Worm (Caenorhabditis elegans) whole organism, L3 larva: ENCODE results near the gene lmp-1.
A peak's percentile ranks its signal among the peaks of the same experiment; 100 is the strongest.

ENCODE experiments used
- R02D3.7 ChIP-seq: fragments of 150-350 bp; optimal IDR thresholded peaks from 2 replicates; lab custom pipeline; 2014; ENCODE audit warnings: missing biosample characterization, missing genetic modification characterization
- aly-2 ChIP-seq: fragments of 150-350 bp; optimal IDR thresholded peaks from 2 replicates; lab custom pipeline; 2014; ENCODE audit warnings: missing biosample characterization, missing genetic modification characterization
- ama-1 ChIP-seq: fragments of 150-350 bp; optimal IDR thresholded peaks from 2 replicates; lab custom pipeline; 2018
- ceh-16 ChIP-seq: sonication (generic microtip); optimal IDR thresholded peaks from 2 replicates; lab custom pipeline; 2017; ENCODE audit warnings: missing biosample characterization, missing genetic modification characterization
- ceh-28 ChIP-seq: fragments of 150-350 bp; optimal IDR thresholded peaks from 2 replicates; lab custom pipeline; 2014; ENCODE audit warnings: missing biosample characterization, missing genetic modification reagents, missing genetic modification characterization
- ceh-82 ChIP-seq: fragments of 150-350 bp; optimal IDR thresholded peaks from 2 replicates; lab custom pipeline; 2014; ENCODE audit warnings: missing biosample characterization, missing genetic modification characterization
- ceh-9 ChIP-seq: sonication (generic microtip); optimal IDR thresholded peaks from 2 replicates; lab custom pipeline; 2018; ENCODE audit warnings: missing biosample characterization, missing genetic modification characterization
- daf-12 ChIP-seq: fragments of 150-350 bp; optimal IDR thresholded peaks from 2 replicates; lab custom pipeline; 2014; ENCODE audit warnings: missing biosample characterization, missing genetic modification reagents, missing genetic modification characterization
- egl-5 ChIP-seq: fragments of 150-350 bp; optimal IDR thresholded peaks from 2 replicates; lab custom pipeline; 2017; ENCODE audit warnings: missing biosample characterization, missing genetic modification reagents, missing genetic modification characterization, inconsistent platforms
- elt-1 ChIP-seq: fragments of 150-350 bp; optimal IDR thresholded peaks from 2 replicates; lab custom pipeline; 2014; ENCODE audit warnings: missing biosample characterization, missing genetic modification characterization
- elt-2 ChIP-seq: sonication (generic microtip); optimal IDR thresholded peaks from 2 replicates; lab custom pipeline; 2016; ENCODE audit warnings: missing genetic modification reagents, mild to moderate bottlenecking, missing genetic modification characterization, missing compliant biosample characterization
- elt-3 ChIP-seq, 3 experiments: fragments of 150-350 bp in 1 of 3; sonication (generic microtip) in 2 of 3; optimal IDR thresholded peaks; 2 replicates in 2 of 3; 4 replicates in 1 of 3; lab custom pipeline; 2014 to 2017; ENCODE audit warnings: missing biosample characterization in 3 of 3, missing genetic modification characterization in 3 of 3
- fkh-10 ChIP-seq: sonication (generic microtip); optimal IDR thresholded peaks from 2 replicates; lab custom pipeline; 2017; ENCODE audit warnings: missing biosample characterization, missing genetic modification reagents, missing genetic modification characterization
- fkh-2 ChIP-seq: fragments of 150-350 bp; optimal IDR thresholded peaks from 2 replicates; lab custom pipeline; 2014; ENCODE audit warnings: missing biosample characterization, missing genetic modification reagents, missing genetic modification characterization
- hmg-11 ChIP-seq: sonication (generic microtip); optimal IDR thresholded peaks from 2 replicates; lab custom pipeline; 2016; ENCODE audit warnings: missing genetic modification characterization, missing compliant biosample characterization
- jun-1 ChIP-seq: fragments of 150-350 bp; optimal IDR thresholded peaks from 2 replicates; lab custom pipeline; 2014; ENCODE audit warnings: missing biosample characterization, missing genetic modification reagents, missing genetic modification characterization
- lsy-12 ChIP-seq: sonication (generic microtip); optimal IDR thresholded peaks from 2 replicates; lab custom pipeline; 2016; ENCODE audit warnings: mild to moderate bottlenecking, missing genetic modification characterization, missing compliant biosample characterization
- mdl-1 ChIP-seq: fragments of 150-350 bp; optimal IDR thresholded peaks from 2 replicates; lab custom pipeline; 2014; ENCODE audit warnings: missing biosample characterization, missing genetic modification characterization
- mml-1 ChIP-seq: fragments of 150-350 bp; sonication (generic microtip); optimal IDR thresholded peaks from 3 replicates; lab custom pipeline; 2014; ENCODE audit warnings: missing biosample characterization, missing genetic modification characterization
- nfya-1 ChIP-seq: sonication (generic microtip); optimal IDR thresholded peaks from 2 replicates; lab custom pipeline; 2017; ENCODE audit warnings: missing genetic modification characterization, mild to moderate bottlenecking, missing compliant biosample characterization, antibody characterized with exemption, moderate library complexity; ENCODE audit not compliant: insufficient read depth
- nhr-11 ChIP-seq: fragments of 150-350 bp; optimal IDR thresholded peaks from 2 replicates; lab custom pipeline; 2014; ENCODE audit warnings: missing biosample characterization, missing genetic modification characterization
- nhr-12 ChIP-seq: fragments of 150-350 bp; optimal IDR thresholded peaks from 2 replicates; lab custom pipeline; 2014; ENCODE audit warnings: missing biosample characterization, missing genetic modification characterization
- nhr-23 ChIP-seq: fragments of 150-350 bp; optimal IDR thresholded peaks from 2 replicates; lab custom pipeline; 2014; ENCODE audit warnings: missing biosample characterization, missing genetic modification reagents, missing genetic modification characterization
- nhr-237 ChIP-seq: fragments of 150-350 bp; optimal IDR thresholded peaks from 2 replicates; lab custom pipeline; 2014; ENCODE audit warnings: missing biosample characterization, missing genetic modification characterization
- nhr-25 ChIP-seq: sonication (generic microtip); optimal IDR thresholded peaks from 2 replicates; lab custom pipeline; 2017; ENCODE audit warnings: missing biosample characterization, missing genetic modification characterization
- nhr-28 ChIP-seq: fragments of 150-350 bp; optimal IDR thresholded peaks from 2 replicates; lab custom pipeline; 2014; ENCODE audit warnings: missing biosample characterization, missing genetic modification characterization
- nhr-43 ChIP-seq: sonication (generic microtip); optimal IDR thresholded peaks from 2 replicates; lab custom pipeline; 2016; ENCODE audit warnings: mild to moderate bottlenecking, missing genetic modification characterization, missing compliant biosample characterization; ENCODE audit not compliant: poor library complexity, severe bottlenecking
- nhr-67 ChIP-seq: fragments of 150-350 bp; optimal IDR thresholded peaks from 2 replicates; lab custom pipeline; 2014; ENCODE audit warnings: missing biosample characterization, missing genetic modification characterization
- nhr-76 ChIP-seq: fragments of 150-350 bp; sonication (generic microtip); optimal IDR thresholded peaks from 5 replicates; lab custom pipeline; 2014; ENCODE audit warnings: missing biosample characterization, missing genetic modification characterization
- nhr-77 ChIP-seq: fragments of 150-350 bp; optimal IDR thresholded peaks from 2 replicates; lab custom pipeline; 2014; ENCODE audit warnings: missing biosample characterization, missing genetic modification characterization
- pha-4 ChIP-seq: fragments of 150-350 bp; optimal IDR thresholded peaks from 2 replicates; lab custom pipeline; 2014; ENCODE audit warnings: missing biosample characterization, missing genetic modification reagents, missing genetic modification characterization
- pqm-1 ChIP-seq: fragments of 150-350 bp; optimal IDR thresholded peaks from 2 replicates; lab custom pipeline; 2017; ENCODE audit warnings: missing biosample characterization, missing genetic modification characterization, inconsistent platforms
- sea-2 ChIP-seq: fragments of 150-350 bp; sonication (generic microtip); optimal IDR thresholded peaks from 4 replicates; lab custom pipeline; 2014; ENCODE audit warnings: missing biosample characterization, missing genetic modification reagents, missing genetic modification characterization
- skn-1 ChIP-seq: fragments of 150-350 bp; optimal IDR thresholded peaks from 2 replicates; lab custom pipeline; 2014; ENCODE audit warnings: missing biosample characterization, missing genetic modification characterization
- tbx-2 ChIP-seq: sonication (generic microtip); optimal IDR thresholded peaks from 2 replicates; lab custom pipeline; 2016; ENCODE audit warnings: mild to moderate bottlenecking, missing genetic modification characterization, missing compliant biosample characterization
- zag-1 ChIP-seq: fragments of 150-350 bp; optimal IDR thresholded peaks from 2 replicates; lab custom pipeline; 2014; ENCODE audit warnings: missing biosample characterization, missing genetic modification characterization
- ztf-11 ChIP-seq: fragments of 150-350 bp; optimal IDR thresholded peaks from 2 replicates; lab custom pipeline; 2014; ENCODE audit warnings: missing biosample characterization, missing genetic modification characterization
- ztf-4 ChIP-seq: fragments of 150-350 bp; optimal IDR thresholded peaks from 2 replicates; lab custom pipeline; 2014; ENCODE audit warnings: missing biosample characterization, missing genetic modification characterization

lmp-1 gene

DNA sequence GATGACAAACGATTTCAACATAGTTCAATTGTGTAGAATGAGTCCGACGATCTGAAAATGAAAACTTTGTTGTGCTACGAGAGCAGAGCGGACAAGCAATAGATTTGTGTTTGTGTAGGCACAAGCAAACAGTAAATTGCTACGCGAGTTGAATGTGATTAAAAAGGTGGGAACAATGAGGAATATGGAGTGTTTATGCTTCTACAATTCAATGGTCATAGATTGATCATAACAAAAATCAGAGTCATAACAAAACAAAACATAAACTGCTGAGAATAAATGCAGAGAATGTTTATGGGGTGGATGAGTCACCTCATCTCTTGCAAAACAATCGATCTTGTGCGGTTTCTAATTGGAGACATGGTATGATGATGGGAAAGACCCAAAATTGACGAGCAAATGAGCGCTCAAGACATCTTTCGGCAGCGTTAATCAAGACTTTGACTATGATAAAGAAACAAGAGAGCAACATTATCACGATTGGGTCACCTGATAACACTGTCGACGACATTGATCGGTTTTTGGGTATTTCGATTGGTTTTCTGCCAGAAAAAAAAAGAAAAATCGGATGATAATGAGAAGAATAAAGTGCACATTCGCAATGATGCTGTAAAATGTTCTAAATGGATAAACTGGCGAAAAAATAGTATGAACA is at the start of gene lmp-1:
lmp-1 (minus strand) TSS at position 51 of the 655 bp plus-strand sequence.
- peak; percentile 66 for TF ChIP-seq pqm-1 (tag; lab: Kevin White, UChicago)
- TF ChIP-seq nhr-76 = no peak
- TF ChIP-seq elt-2 (tag; lab: Kevin White, UChicago) = peak; percentile 76

DNA sequence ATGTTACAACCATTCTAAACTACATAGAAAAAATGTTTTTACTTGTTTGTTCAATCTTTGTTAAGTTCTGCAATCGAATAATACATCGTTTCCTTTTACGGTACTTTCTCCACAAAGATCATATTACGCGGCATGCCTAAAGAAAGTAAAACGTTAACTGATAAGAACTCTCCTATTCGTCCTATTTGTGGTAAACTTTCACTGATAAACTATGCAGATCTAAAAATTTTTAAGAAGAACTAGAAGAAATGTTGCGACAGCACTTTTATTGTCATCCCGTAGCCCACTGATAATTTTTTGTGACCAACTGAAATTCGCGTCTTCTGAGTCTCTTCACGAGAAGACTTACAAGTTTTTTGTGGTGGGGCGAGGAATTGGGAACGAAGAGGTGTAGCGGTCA is 49.7 kb upstream of the lmp-1 start:
- TF ChIP-seq pqm-1 (tag; lab: Kevin White, UChicago) (peak; percentile 97), elt-2 (tag; lab: Kevin White, UChicago) (peak; percentile 95), mdl-1 (tag; lab: Kevin White, UChicago) (no peak), hmg-11 (tag; lab: Kevin White, UChicago) (no peak), skn-1 (tag; lab: Kevin White, UChicago) (peak; percentile 36), aly-2 (tag; lab: Kevin White, UChicago) (no peak), ceh-82 (tag; lab: Kevin White, UChicago) (no peak), ama-1 (lab: Kevin White, UChicago) (no peak), ceh-28 (tag; lab: Kevin White, UChicago) (no peak), nhr-12 (tag; lab: Kevin White, UChicago) (no peak)

DNA sequence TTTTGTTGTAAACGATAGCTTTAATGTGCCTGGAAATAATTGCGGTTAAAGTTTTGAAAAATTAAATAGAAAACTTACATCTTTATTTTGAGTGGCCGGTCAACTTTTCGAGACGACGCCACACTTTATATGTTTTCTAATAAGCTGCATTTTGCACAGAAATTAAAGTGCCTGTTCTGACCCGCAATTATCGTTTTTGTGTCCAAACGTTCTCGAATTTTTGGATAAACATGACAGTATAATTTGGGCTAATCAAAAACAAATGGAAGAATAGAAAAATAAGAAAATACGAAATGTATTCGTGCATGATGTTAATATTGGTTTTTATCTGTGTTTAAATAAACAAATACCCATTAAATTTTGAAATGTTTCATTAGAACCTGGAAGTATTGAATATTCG is 43.2 kb upstream of the lmp-1 start, which contains the start of gene K10C2.12:
K10C2.12 (minus strand) TSS at position 101 of the 400 bp plus-strand sequence.
- TF ChIP-seq nhr-43 (tag; lab: Kevin White, UChicago) (no peak), nhr-11 (tag; lab: Kevin White, UChicago) (no peak), fkh-2 (tag; lab: Kevin White, UChicago) (no peak), zag-1 (tag; lab: Kevin White, UChicago) (no peak), R02D3.7 (tag; lab: Kevin White, UChicago) (no peak), lsy-12 (no peak), sea-2 (no peak), egl-5 (tag; lab: Kevin White, UChicago) (no peak), pha-4 (tag; lab: Kevin White, UChicago) (no peak), nhr-237 (no peak), ceh-16 (tag; lab: Kevin White, UChicago) (no peak), pqm-1 (tag; lab: Kevin White, UChicago) (no peak), nhr-28 (tag; lab: Kevin White, UChicago) (no peak), nhr-77 (tag; lab: Kevin White, UChicago) (no peak), jun-1 (tag; lab: Kevin White, UChicago) (no peak), nhr-67 (tag; lab: Kevin White, UChicago) (no peak), tbx-2 (tag; lab: Kevin White, UChicago) (no peak), ztf-11 (tag; lab: Kevin White, UChicago) (no peak)

DNA sequence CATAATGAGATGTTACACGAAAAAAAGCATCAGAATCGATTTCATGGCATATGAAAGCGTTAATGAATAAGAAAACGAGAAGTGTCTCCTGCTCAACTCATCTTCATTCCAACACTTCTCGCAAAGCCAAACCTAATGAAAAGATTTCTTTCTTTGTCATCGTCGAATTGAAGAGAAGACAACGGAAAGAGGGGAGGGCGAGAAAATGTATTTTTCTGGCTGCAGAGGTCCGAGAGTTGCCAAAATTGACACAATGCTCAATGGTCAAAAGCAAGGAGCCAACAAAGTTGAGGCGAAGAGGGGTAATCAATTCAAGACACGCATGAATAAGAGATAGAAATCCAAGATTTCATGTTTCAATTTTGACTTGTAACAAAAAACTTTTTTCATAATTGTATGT is 41.6 kb upstream of the lmp-1 start:
- TF ChIP-seq ama-1 (lab: Kevin White, UChicago) (no peak), nhr-76 (no peak), ztf-4 (tag; lab: Kevin White, UChicago) (no peak), zag-1 (tag; lab: Kevin White, UChicago) (no peak), ceh-16 (tag; lab: Kevin White, UChicago) (no peak), nhr-28 (tag; lab: Kevin White, UChicago) (no peak), fkh-2 (tag; lab: Kevin White, UChicago) (no peak), nfya-1 (tag; lab: Kevin White, UChicago) (no peak), elt-1 (tag; lab: Kevin White, UChicago) (no peak), ceh-9 (tag; lab: Kevin White, UChicago) (no peak)

DNA sequence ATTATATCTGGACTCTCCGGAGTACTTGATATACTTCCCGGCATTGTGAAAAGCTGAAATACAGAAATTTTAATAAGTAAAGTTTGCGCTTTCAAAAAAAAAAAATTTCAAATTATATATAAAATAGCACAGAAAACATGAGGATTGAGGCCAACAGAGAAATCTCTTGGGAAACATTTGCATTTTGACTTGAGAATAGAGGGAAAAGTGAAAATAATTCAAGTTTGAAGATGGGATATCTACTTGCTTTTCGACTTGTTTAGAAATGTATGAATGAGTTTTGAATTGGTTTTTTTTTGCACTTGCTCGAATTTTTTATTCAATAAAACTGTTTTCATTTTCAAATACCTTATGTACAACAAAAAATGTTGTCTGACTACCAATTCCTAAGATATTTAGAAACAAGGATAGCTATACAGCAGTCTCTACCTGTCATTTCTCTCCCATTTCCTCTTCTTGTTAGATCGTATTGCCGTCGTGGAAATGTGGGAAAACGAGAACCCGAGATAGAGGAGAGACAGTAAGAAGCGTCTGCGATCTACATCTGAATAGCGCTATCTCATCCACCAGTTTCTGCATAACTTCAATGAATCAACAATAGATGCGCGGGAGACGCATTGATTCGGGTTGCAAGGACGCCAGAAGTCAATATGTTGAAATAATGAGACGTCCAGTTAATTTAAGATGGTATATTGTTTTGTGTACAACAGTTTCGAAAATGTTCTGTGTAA is 39.0 kb upstream of the lmp-1 start, which contains the start of gene T22E5.6:
T22E5.6 (minus strand) TSS at position 51 of the 731 bp plus-strand sequence.
- no peak for TF ChIP-seq R02D3.7 (tag; lab: Kevin White, UChicago)
- no peak for TF ChIP-seq ceh-9 (tag; lab: Kevin White, UChicago)
- no peak for TF ChIP-seq skn-1 (tag; lab: Kevin White, UChicago)
- no peak for TF ChIP-seq mml-1 (tag; lab: Kevin White, UChicago)
- TF ChIP-seq daf-12 (tag; lab: Kevin White, UChicago) = no peak
- peak in 1 of 3 experiments; percentile 48 for TF ChIP-seq elt-3 (tag; optimal IDR thresholded peaks at IDR 0.05; lab: Kevin White, UChicago)
- no peak for TF ChIP-seq nhr-11 (tag; lab: Kevin White, UChicago)
- TF ChIP-seq ztf-4 (tag; lab: Kevin White, UChicago) = no peak
- no peak for TF ChIP-seq fkh-10 (GFP tag; lab: Kevin White, UChicago)
- TF ChIP-seq nhr-23 = peak; percentile 43
- no peak for TF ChIP-seq nfya-1 (tag; lab: Kevin White, UChicago)
- TF ChIP-seq nhr-25 (tag; lab: Kevin White, UChicago) = peak; percentile 63
- TF ChIP-seq nhr-76 = no peak
- TF ChIP-seq, all 47 proteins: peak for 3
